Worm (Caenorhabditis elegans) whole organism, early embryonic: ENCODE measurements around the gene nbs-1.

Source experiments
- F13C5.2 ChIP-seq: sonication (generic microtip); optimal IDR thresholded peaks from 2 replicates; lab custom pipeline; 2017; ENCODE audit warnings: mild to moderate bottlenecking, missing genetic modification characterization, inconsistent platforms, missing compliant biosample characterization
- ama-1 ChIP-seq: fragments of 150-350 bp; optimal IDR thresholded peaks from 2 replicates; lab custom pipeline; 2014
- flt-1 ChIP-seq: fragments of 200-800 bp; sonication (Bioruptor generic); IDR thresholded peaks from 2 replicates; pipeline ENCODE4 v1.3.6; 2022; ENCODE audit warnings: missing genetic modification characterization, missing compliant biosample characterization
- pes-1 ChIP-seq: fragments of 200-800 bp; sonication (Bioruptor generic); IDR thresholded peaks from 2 replicates; pipeline ENCODE4 v1.3.6; 2022; ENCODE audit warnings: missing genetic modification reagents, missing genetic modification characterization, missing compliant biosample characterization
- scrt-1 ChIP-seq: fragments of 200-800 bp; sonication (Bioruptor generic); IDR thresholded peaks from 2 replicates; pipeline ENCODE4 v1.3.6; 2022; ENCODE audit warnings: missing genetic modification characterization, missing compliant biosample characterization
- tra-4 ChIP-seq: sonication (generic microtip); optimal IDR thresholded peaks from 2 replicates; lab custom pipeline; 2017; ENCODE audit warnings: missing genetic modification characterization, missing compliant biosample characterization

ce11 chrII:11112419-11112818, 16.1 kb upstream of the nbs-1 start, which contains the start of gene mat-2:
- TF ChIP-seq ama-1 (no peak), tra-4 (no peak), scrt-1 (GFP tag; lab: Robert Waterston, UW) (no peak), pes-1 (GFP tag; lab: Robert Waterston, UW) (no peak), flt-1 (GFP tag; lab: Robert Waterston, UW) (no peak), F13C5.2 (no peak)
